Fruit fly (Drosophila melanogaster): ENCODE results near the gene CG7879.
A peak's percentile ranks its signal among the peaks of the same experiment; 100 is the strongest.

Gene CG7879

dm6 chr3L:1580821-1581220, 12.4 kb upstream of the CG7879 start:
- no peak for TF ChIP-seq CG17801 (GFP tag; optimal IDR thresholded peaks at IDR 0.05; ENCODE audit: partially characterized antibody)

- TF ChIP-seq CG17801 (GFP tag; optimal IDR thresholded peaks at IDR 0.05; ENCODE audit: partially characterized antibody): no peak
Measured at dm6 chr3L:1580194-1580593, 11.8 kb upstream of the CG7879 start.

- TF ChIP-seq CG17801 (GFP tag; optimal IDR thresholded peaks at IDR 0.05; ENCODE audit: partially characterized antibody): no peak
Measured at dm6 chr3L:1579169-1579853, 10.9 kb upstream of the CG7879 start.

dm6 chr3L:1578391-1578948, 10.1 kb upstream of the CG7879 start:
- TF ChIP-seq CG17801 (GFP tag; optimal IDR thresholded peaks at IDR 0.05; ENCODE audit: partially characterized antibody): no peak

dm6 chr3L:1577338-1577737, 8.9 kb upstream of the CG7879 start:
- TF ChIP-seq CG17801 (GFP tag; optimal IDR thresholded peaks at IDR 0.05; ENCODE audit: partially characterized antibody): no peak

- TF ChIP-seq CG17801 (GFP tag; optimal IDR thresholded peaks at IDR 0.05; ENCODE audit: partially characterized antibody): peak; percentile 33
Measured at dm6 chr3L:1576489-1577106, 8.2 kb upstream of the CG7879 start, which contains the start of gene CG13917. CG13917 (plus strand) TSS chr3L:1576699.

- no peak for TF ChIP-seq CG17801 (GFP tag; optimal IDR thresholded peaks at IDR 0.05; ENCODE audit: partially characterized antibody)
Measured at dm6 chr3L:1575731-1576376, 7.4 kb upstream of the CG7879 start.

- TF ChIP-seq CG17801 (GFP tag; optimal IDR thresholded peaks at IDR 0.05; ENCODE audit: partially characterized antibody): no peak
Measured at dm6 chr3L:1573191-1573590, 4.8 kb upstream of the CG7879 start.

- no peak for TF ChIP-seq CG17801 (GFP tag; optimal IDR thresholded peaks at IDR 0.05; ENCODE audit: partially characterized antibody)
Measured at dm6 chr3L:1571077-1571476, 2.7 kb upstream of the CG7879 start.

- no peak for TF ChIP-seq CG17801 (GFP tag; optimal IDR thresholded peaks at IDR 0.05; ENCODE audit: partially characterized antibody)
Measured at dm6 chr3L:1569966-1570276, 1.5 kb upstream of the CG7879 start.

dm6 chr3L:1569162-1569965, 956 bp upstream of the CG7879 start, which contains the start of gene Tmep:
Tmep (plus strand) TSS chr3L:1569181.
- no peak for TF ChIP-seq CG17801 (GFP tag; optimal IDR thresholded peaks at IDR 0.05; ENCODE audit: partially characterized antibody)

- no peak for TF ChIP-seq CG17801 (GFP tag; optimal IDR thresholded peaks at IDR 0.05; ENCODE audit: partially characterized antibody)
Measured at dm6 chr3L:1565092-1565491, 3.3 kb downstream of the CG7879 start, which contains the start of gene CG12003. CG12003 (plus strand) TSS chr3L:1565392.

- peak; percentile 85 for TF ChIP-seq CG17801 (GFP tag; optimal IDR thresholded peaks at IDR 0.05; ENCODE audit: partially characterized antibody)
Measured at dm6 chr3L:1558178-1558788, 10.1 kb downstream of the CG7879 start, which contains the start of the genes Pex10 and CG12099. Pex10 (plus strand) TSS chr3L:1558228. CG12099 (minus strand) TSS chr3L:1558484.

- no peak for TF ChIP-seq CG17801 (GFP tag; optimal IDR thresholded peaks at IDR 0.05; ENCODE audit: partially characterized antibody)
Measured at dm6 chr3L:1553193-1553592, 15.2 kb downstream of the CG7879 start, which contains the start of gene Pcyt2. Pcyt2 (plus strand) TSS chr3L:1553493.
